Fruit fly (Drosophila melanogaster) whole organism, embryonic: ENCODE results near the gene Prosalpha3T.

ENCODE experiments used
- Adf1 ChIP-seq: fragments of 200-800 bp; sonication (Bioruptor generic); IDR thresholded peaks from 2 replicates; pipeline ENCODE4 v1.3.6; 2022; ENCODE audit warnings: missing biosample characterization, missing genetic modification characterization
- Antp ChIP-seq: fragments of 200-800 bp; sonication (Bioruptor generic); optimal IDR thresholded peaks from 3 replicates; lab custom pipeline; 2016; ENCODE audit warnings: missing biosample characterization, missing genetic modification characterization
- CG10267 ChIP-seq: fragments of 200-800 bp; sonication (Bioruptor generic); optimal IDR thresholded peaks from 2 replicates; lab custom pipeline; 2018; ENCODE audit warnings: missing biosample characterization, mild to moderate bottlenecking, missing genetic modification characterization, moderate library complexity
- CG10274 ChIP-seq: fragments of 200-800 bp; sonication (Bioruptor generic); optimal IDR thresholded peaks from 3 replicates; lab custom pipeline; 2017; ENCODE audit warnings: missing biosample characterization, mild to moderate bottlenecking, missing genetic modification characterization
- CG10543 ChIP-seq: fragments of 200-800 bp; sonication (Bioruptor generic); optimal IDR thresholded peaks from 3 replicates; lab custom pipeline; 2017; ENCODE audit warnings: missing biosample characterization, mild to moderate bottlenecking, missing genetic modification characterization, moderate library complexity
- CG10979 ChIP-seq: fragments of 200-800 bp; sonication (Bioruptor generic); optimal IDR thresholded peaks from 2 replicates; lab custom pipeline; 2018; ENCODE audit warnings: missing biosample characterization, mild to moderate bottlenecking, missing genetic modification characterization, moderate library complexity
- CG11560 ChIP-seq: fragments of 200-800 bp; sonication (Bioruptor generic); IDR thresholded peaks from 3 replicates; pipeline ENCODE4 v1.3.6; 2022; ENCODE audit warnings: missing biosample characterization, missing genetic modification characterization
- CG12299 ChIP-seq: fragments of 200-800 bp; sonication (Bioruptor generic); optimal IDR thresholded peaks from 2 replicates; lab custom pipeline; 2018; ENCODE audit warnings: missing biosample characterization, mild to moderate bottlenecking, missing genetic modification characterization
- CG13287 ChIP-seq: fragments of 200-800 bp; sonication (Bioruptor generic); IDR thresholded peaks from 2 replicates; pipeline ENCODE4 v1.3.6; 2022; ENCODE audit warnings: missing biosample characterization, missing genetic modification characterization; ENCODE audit not compliant: partially characterized antibody
- CG14441 ChIP-seq: fragments of 200-800 bp; sonication (Bioruptor generic); IDR thresholded peaks from 2 replicates; pipeline ENCODE4 v1.3.6; 2022; ENCODE audit warnings: missing biosample characterization, missing genetic modification characterization
- CG1603 ChIP-seq: fragments of 200-800 bp; sonication (Bioruptor generic); optimal IDR thresholded peaks from 2 replicates; lab custom pipeline; 2019; ENCODE audit warnings: missing biosample characterization, mild to moderate bottlenecking, missing genetic modification characterization, moderate library complexity
- CG16863 ChIP-seq: fragments of 200-800 bp; sonication (Bioruptor generic); optimal IDR thresholded peaks from 3 replicates; lab custom pipeline; 2016; ENCODE audit warnings: missing biosample characterization, missing genetic modification characterization
- CG17328 ChIP-seq: fragments of 200-800 bp; sonication (Bioruptor generic); IDR thresholded peaks from 2 replicates; pipeline ENCODE4 v1.3.6; 2022; ENCODE audit warnings: missing biosample characterization, missing genetic modification characterization
- CG17612 ChIP-seq: fragments of 200-800 bp; sonication (Bioruptor generic); IDR thresholded peaks from 2 replicates; pipeline ENCODE4 v1.3.6; 2022; ENCODE audit warnings: missing biosample characterization, missing genetic modification characterization
- CG2129 ChIP-seq: fragments of 200-800 bp; sonication (Bioruptor generic); IDR thresholded peaks from 2 replicates; pipeline ENCODE4 v1.3.6; 2022; ENCODE audit warnings: missing biosample characterization, missing genetic modification characterization; ENCODE audit not compliant: partially characterized antibody
- CG30403 ChIP-seq: fragments of 200-800 bp; sonication (Bioruptor generic); optimal IDR thresholded peaks from 3 replicates; lab custom pipeline; 2016; ENCODE audit warnings: missing biosample characterization, missing genetic modification characterization
- CG33213 ChIP-seq: fragments of 200-800 bp; sonication (Bioruptor generic); optimal IDR thresholded peaks from 3 replicates; lab custom pipeline; 2016; ENCODE audit warnings: missing biosample characterization, missing genetic modification characterization
- CG4360 ChIP-seq: fragments of 200-800 bp; sonication (Bioruptor generic); IDR thresholded peaks from 2 replicates; pipeline ENCODE4 v1.3.6; 2022; ENCODE audit warnings: missing biosample characterization, missing genetic modification characterization
- CG4404 ChIP-seq: fragments of 200-800 bp; sonication (Bioruptor generic); IDR thresholded peaks from 2 replicates; pipeline ENCODE4 v1.3.6; 2022; ENCODE audit warnings: missing biosample characterization, missing genetic modification characterization
- CG6254 ChIP-seq: fragments of 200-800 bp; sonication (Bioruptor generic); optimal IDR thresholded peaks from 3 replicates; lab custom pipeline; 2017; ENCODE audit warnings: mild to moderate bottlenecking, missing biosample characterization, missing genetic modification reagents, missing genetic modification characterization
- CG6683 ChIP-seq: fragments of 200-800 bp; sonication (Bioruptor generic); optimal IDR thresholded peaks from 2 replicates; lab custom pipeline; 2017; ENCODE audit warnings: missing biosample characterization, mild to moderate bottlenecking, missing genetic modification characterization, missing genetic modification reagents
- CG6765 ChIP-seq: fragments of 200-800 bp; sonication (Bioruptor generic); optimal IDR thresholded peaks from 3 replicates; lab custom pipeline; 2017; ENCODE audit warnings: missing biosample characterization, mild to moderate bottlenecking, missing genetic modification characterization
- CG6791 ChIP-seq: fragments of 200-800 bp; sonication (Bioruptor generic); IDR thresholded peaks from 3 replicates; pipeline ENCODE4 v1.3.6; 2022; ENCODE audit warnings: missing biosample characterization, missing genetic modification characterization; ENCODE audit not compliant: partially characterized antibody
- CG7839 ChIP-seq: fragments of 200-800 bp; sonication (Bioruptor generic); optimal IDR thresholded peaks from 3 replicates; lab custom pipeline; 2018; ENCODE audit warnings: missing biosample characterization, mild to moderate bottlenecking, missing genetic modification characterization, moderate library complexity
- CG8089 ChIP-seq: fragments of 200-800 bp; sonication (Bioruptor generic); optimal IDR thresholded peaks from 3 replicates; lab custom pipeline; 2016; ENCODE audit warnings: missing biosample characterization, missing genetic modification characterization
- CG8478 ChIP-seq: fragments of >200 bp; optimal IDR thresholded peaks from 2 replicates; lab custom pipeline; 2018
- CG9797 ChIP-seq: fragments of 200-800 bp; sonication (Bioruptor generic); optimal IDR thresholded peaks from 3 replicates; lab custom pipeline; 2018; ENCODE audit warnings: missing biosample characterization, mild to moderate bottlenecking, missing genetic modification characterization
- Camta ChIP-seq: fragments of 200-800 bp; sonication (Bioruptor generic); optimal IDR thresholded peaks from 2 replicates; lab custom pipeline; 2016; ENCODE audit warnings: missing biosample characterization, missing genetic modification characterization
- Dip2 ChIP-seq: fragments of 200-800 bp; sonication (Bioruptor generic); IDR thresholded peaks from 2 replicates; pipeline ENCODE4 v1.3.6; 2022; ENCODE audit warnings: missing biosample characterization, missing genetic modification characterization
- Dip3 ChIP-seq: fragments of 200-800 bp; sonication (Bioruptor generic); optimal IDR thresholded peaks from 3 replicates; lab custom pipeline; 2016; ENCODE audit warnings: missing biosample characterization, missing genetic modification characterization
- Eip74EF ChIP-seq, 2 experiments: fragments of 200-800 bp in 1 of 2; fragments of >200 bp in 1 of 2; sonication (Bioruptor generic) in 1 of 2; optimal IDR thresholded peaks; 2 replicates each; lab custom pipeline; 2017 to 2019; ENCODE audit warnings: missing biosample characterization in 2 of 2, missing genetic modification characterization in 2 of 2, mild to moderate bottlenecking in 1 of 2, moderate library complexity in 1 of 2
- Hr78 ChIP-seq, 2 experiments: fragments of 200-800 bp in 1 of 2; fragments of >200 bp in 1 of 2; sonication (Bioruptor generic) in 1 of 2; optimal IDR thresholded peaks; 2 replicates each; lab custom pipeline; 2017 to 2019; ENCODE audit warnings: missing biosample characterization in 2 of 2, missing genetic modification characterization in 2 of 2, mild to moderate bottlenecking in 1 of 2, moderate library complexity in 1 of 2
- Lpt ChIP-seq: fragments of >200 bp; optimal IDR thresholded peaks from 2 replicates; lab custom pipeline; 2018; ENCODE audit warnings: missing biosample characterization, missing genetic modification characterization
- Mes4 ChIP-seq: fragments of 200-800 bp; sonication (Bioruptor generic); optimal IDR thresholded peaks from 2 replicates; lab custom pipeline; 2016; ENCODE audit warnings: missing biosample characterization, missing genetic modification characterization
- NC2β ChIP-seq: fragments of 200-800 bp; sonication (Bioruptor generic); optimal IDR thresholded peaks from 2 replicates; lab custom pipeline; 2016; ENCODE audit warnings: missing biosample characterization, missing genetic modification characterization
- Oaz ChIP-seq: fragments of 200-800 bp; sonication (Bioruptor generic); IDR thresholded peaks from 2 replicates; pipeline ENCODE4 v1.3.6; 2022; ENCODE audit warnings: missing biosample characterization, missing genetic modification characterization
- Oli ChIP-seq: fragments of 200-800 bp; sonication (Bioruptor generic); optimal IDR thresholded peaks from 2 replicates; lab custom pipeline; 2018; ENCODE audit warnings: missing biosample characterization, mild to moderate bottlenecking, missing genetic modification characterization, moderate library complexity
- Side ChIP-seq: fragments of 200-800 bp; sonication (Bioruptor generic); optimal IDR thresholded peaks from 2 replicates; lab custom pipeline; 2016; ENCODE audit warnings: missing biosample characterization, missing genetic modification characterization
- Sin3A ChIP-seq: fragments of >200 bp; optimal IDR thresholded peaks from 2 replicates; lab custom pipeline; 2018
- Taf1 ChIP-seq: fragments of 200-800 bp; sonication (Bioruptor generic); IDR thresholded peaks from 2 replicates; pipeline ENCODE4 v1.3.6; 2022; ENCODE audit warnings: missing biosample characterization, missing genetic modification characterization
- Tbp ChIP-seq: fragments of >200 bp; optimal IDR thresholded peaks from 2 replicates; lab custom pipeline; 2018; ENCODE audit warnings: missing biosample characterization, missing genetic modification characterization
- Vsx1 ChIP-seq: fragments of 200-800 bp; sonication (Bioruptor generic); optimal IDR thresholded peaks from 2 replicates; lab custom pipeline; 2017; ENCODE audit warnings: missing biosample characterization, mild to moderate bottlenecking, missing genetic modification characterization, missing genetic modification reagents
- Xbp1 ChIP-seq: fragments of 200-800 bp; sonication (Bioruptor generic); optimal IDR thresholded peaks from 3 replicates; lab custom pipeline; 2016; ENCODE audit warnings: missing biosample characterization, mild to moderate bottlenecking, missing genetic modification characterization
- ase ChIP-seq: fragments of 200-800 bp; sonication (Bioruptor generic); IDR thresholded peaks from 3 replicates; pipeline ENCODE4 v1.3.6; 2022; ENCODE audit warnings: missing biosample characterization, missing genetic modification characterization
- ftz-f1 ChIP-seq: fragments of 200-800 bp; sonication (Bioruptor generic); optimal IDR thresholded peaks from 2 replicates; lab custom pipeline; 2016; ENCODE audit warnings: missing biosample characterization, missing genetic modification characterization
- fu2 ChIP-seq: fragments of 200-800 bp; sonication (Bioruptor generic); optimal IDR thresholded peaks from 2 replicates; lab custom pipeline; 2016; ENCODE audit warnings: missing biosample characterization, missing genetic modification characterization
- gt ChIP-seq: fragments of 200-800 bp; sonication (Bioruptor generic); IDR thresholded peaks from 2 replicates; pipeline ENCODE4 v1.3.6; 2022; ENCODE audit warnings: missing biosample characterization, missing genetic modification characterization
- h ChIP-seq: fragments of >200 bp; optimal IDR thresholded peaks from 2 replicates; lab custom pipeline; 2017
- ken ChIP-seq: fragments of 200-800 bp; sonication (Bioruptor generic); IDR thresholded peaks from 3 replicates; pipeline ENCODE4 v1.3.6; 2022; ENCODE audit warnings: missing biosample characterization, missing genetic modification characterization
- onecut ChIP-seq: fragments of 200-800 bp; sonication (Bioruptor generic); IDR thresholded peaks from 2 replicates; pipeline ENCODE4 v1.3.6; 2022; ENCODE audit warnings: missing biosample characterization, missing genetic modification characterization
- ssp ChIP-seq: fragments of 200-800 bp; sonication (Bioruptor generic); IDR thresholded peaks from 2 replicates; pipeline ENCODE4 v1.3.6; 2022; ENCODE audit warnings: missing biosample characterization, missing genetic modification characterization
- stwl ChIP-seq: fragments of 200-800 bp; sonication (Bioruptor generic); optimal IDR thresholded peaks from 3 replicates; lab custom pipeline; 2018; ENCODE audit warnings: missing biosample characterization, mild to moderate bottlenecking, missing genetic modification characterization, moderate library complexity
- tup ChIP-seq: fragments of 200-800 bp; sonication (Bioruptor generic); optimal IDR thresholded peaks from 2 replicates; lab custom pipeline; 2016; ENCODE audit warnings: missing biosample characterization, mild to moderate bottlenecking, missing genetic modification characterization, moderate library complexity

The Prosalpha3T gene

DNA sequence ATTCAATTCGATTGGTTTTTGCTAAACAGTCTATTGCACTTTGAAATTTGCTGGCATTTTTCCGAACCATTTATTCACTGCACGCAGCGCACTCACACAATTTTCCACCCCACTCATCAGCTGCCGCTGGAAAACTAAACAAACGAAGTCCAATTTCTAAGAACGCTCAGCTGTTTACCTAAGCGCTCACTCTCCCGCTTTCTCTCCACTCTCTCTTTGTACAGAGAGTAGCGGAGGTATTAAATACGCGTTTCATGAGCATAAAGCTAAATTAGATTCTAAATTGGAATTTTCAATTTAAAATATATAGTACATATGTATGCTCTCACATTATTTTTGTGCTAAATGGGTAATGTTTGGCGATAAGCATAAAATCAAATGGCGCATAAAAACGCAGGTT is 45.8 kb upstream of the Prosalpha3T start, which contains the start of gene stops (continued):
- TF ChIP-seq onecut (GFP tag; lab: Robert Waterston, UW) (peak; percentile 26), CG7839 (tag; lab: Kevin White, UChicago) (peak; percentile 19), Mes4 (peak; percentile 30), tup (GFP tag; lab: Kevin White, UChicago) (peak; percentile 18), Antp (GFP tag; lab: Kevin White, UChicago) (peak; percentile 5), CG30403 (GFP tag; lab: Kevin White, UChicago) (no peak), Vsx1 (GFP tag; lab: Kevin White, UChicago) (peak; percentile 11), Oaz (GFP tag; lab: Robert Waterston, UW) (no peak), NC2β (GFP tag; lab: Kevin White, UChicago) (no peak), ken (GFP tag; lab: Robert Waterston, UW) (no peak), Lpt (GFP tag; lab: Kevin White, UChicago) (no peak), ftz-f1 (no peak), fu2 (GFP tag; lab: Kevin White, UChicago) (no peak), Side (GFP tag; lab: Kevin White, UChicago) (no peak), Tbp (GFP tag; lab: Kevin White, UChicago) (no peak), CG17328 (GFP tag; lab: Robert Waterston, UW) (no peak), CG10267 (no peak), CG1603 (peak; percentile 36), gt (GFP tag; lab: Robert Waterston, UW) (no peak), CG33213 (GFP tag; lab: Kevin White, UChicago) (peak; percentile 61), CG4360 (GFP tag; lab: Robert Waterston, UW) (peak; percentile 31; the same call in 1 of the 2 replicates), Oli (tag; lab: Kevin White, UChicago) (no peak), Taf1 (no peak), h (lab: Kevin White, UChicago) (no peak), Camta (GFP tag; lab: Kevin White, UChicago) (peak; percentile 53), CG11560 (no peak), Dip2 (GFP tag; lab: Robert Waterston, UW) (no peak), Dip3 (GFP tag; lab: Kevin White, UChicago) (peak; percentile 24), CG13287 (GFP tag; lab: Robert Waterston, UW) (no peak), Xbp1 (GFP tag; lab: Kevin White, UChicago) (peak; percentile 28), Eip74EF (GFP tag; optimal IDR thresholded peaks at IDR 0.05; lab: Kevin White, UChicago) (no peak), CG2129 (GFP tag; lab: Robert Waterston, UW) (no peak), CG4404 (GFP tag; lab: Robert Waterston, UW) (no peak), CG10543 (GFP tag; lab: Kevin White, UChicago) (no peak), CG12299 (no peak), CG9797 (no peak), Hr78 (GFP tag; optimal IDR thresholded peaks at IDR 0.05; lab: Kevin White, UChicago) (no peak), CG10274 (GFP tag; lab: Kevin White, UChicago) (no peak), CG10979 (tag; lab: Kevin White, UChicago) (no peak), ase (GFP tag; lab: Robert Waterston, UW) (no peak), ssp (GFP tag; lab: Robert Waterston, UW) (no peak), CG6791 (no peak), stwl (no peak), CG6254 (peak; percentile 50), CG6683 (no peak), CG17612 (GFP tag; lab: Robert Waterston, UW) (no peak), CG8478 (lab: Kevin White, UChicago) (no peak), CG6765 (no peak), Sin3A (no peak), CG16863 (GFP tag; lab: Kevin White, UChicago) (peak; percentile 57), Adf1 (GFP tag; lab: Robert Waterston, UW) (no peak), CG14441 (no peak), CG8089 (peak; percentile 31)
